Worm (Caenorhabditis elegans): ENCODE measurements around the gene tyr-6.

DNA sequence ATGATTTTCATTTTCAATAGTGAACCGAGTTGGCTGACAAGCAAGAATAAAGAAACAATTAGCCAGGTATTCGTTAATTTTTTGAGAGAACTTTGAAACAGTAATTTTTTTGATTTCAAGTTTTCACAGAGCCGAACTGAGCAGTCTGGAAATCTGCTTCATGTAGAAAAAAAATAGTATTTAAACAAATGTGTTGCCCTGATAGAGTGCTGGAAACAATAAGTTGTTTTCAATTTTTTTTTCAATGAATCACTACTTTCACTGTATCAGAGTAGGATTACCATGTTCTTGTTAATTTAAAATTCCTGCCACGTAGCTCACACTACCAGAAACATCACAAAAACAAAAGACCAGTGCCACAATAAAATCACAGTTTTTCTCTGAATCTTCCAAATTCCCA is 20.1 kb downstream of the tyr-6 start:
- TF ChIP-seq nhr-237 (tag; optimal IDR thresholded peaks at IDR 0.05) (no peak), unc-39 (tag; optimal IDR thresholded peaks at IDR 0.05) (no peak), elt-3 (tag; optimal IDR thresholded peaks at IDR 0.05) (no peak), snpc-4 (tag; optimal IDR thresholded peaks at IDR 0.05) (no peak), mdl-1 (tag; optimal IDR thresholded peaks at IDR 0.05) (no peak), fos-1 (tag; optimal IDR thresholded peaks at IDR 0.05) (no peak), nhr-76 (tag; optimal IDR thresholded peaks at IDR 0.05) (no peak), unc-62 (GFP tag; optimal IDR thresholded peaks at IDR 0.05) (no peak), skn-1 (tag; optimal IDR thresholded peaks at IDR 0.05) (no peak), tbx-2 (tag; optimal IDR thresholded peaks at IDR 0.05) (no peak), ceh-82 (tag; optimal IDR thresholded peaks at IDR 0.05) (no peak), jun-1 (tag; optimal IDR thresholded peaks at IDR 0.05) (no peak)

Measured in whole organism, L3 larva.